Fruit fly (Drosophila melanogaster) whole organism, embryonic: ENCODE measurements around the gene CG6012.

ENCODE experiments used
- Awh ChIP-seq: fragments of 200-800 bp; sonication (Bioruptor generic); IDR thresholded peaks from 2 replicates; pipeline ENCODE4, ENCODE4 v1.3.6; 2022; ENCODE audit warnings: missing biosample characterization, missing genetic modification characterization
- CG10321 ChIP-seq: fragments of 200-800 bp; sonication (Bioruptor generic); IDR thresholded peaks from 2 replicates; pipeline ENCODE4 v1.3.6; 2022; ENCODE audit warnings: missing biosample characterization, missing genetic modification characterization
- CG8924 ChIP-seq: fragments of 200-800 bp; optimal IDR thresholded peaks from 3 replicates; lab custom pipeline; 2019; ENCODE audit warnings: missing biosample characterization, mild to moderate bottlenecking, missing genetic modification characterization, moderate library complexity
- CG8944 ChIP-seq: fragments of 200-800 bp; sonication (Bioruptor generic); optimal IDR thresholded peaks from 3 replicates; lab custom pipeline; 2016; ENCODE audit warnings: missing biosample characterization, missing genetic modification characterization
- Eip74EF ChIP-seq, 2 experiments: fragments of 200-800 bp in 1 of 2; fragments of >200 bp in 1 of 2; sonication (Bioruptor generic) in 1 of 2; optimal IDR thresholded peaks; 2 replicates each; lab custom pipeline; 2017 to 2019; ENCODE audit warnings: missing biosample characterization in 2 of 2, missing genetic modification characterization in 2 of 2, mild to moderate bottlenecking in 1 of 2, moderate library complexity in 1 of 2
- Hr3 ChIP-seq: fragments of 200-800 bp; sonication (Bioruptor generic); optimal IDR thresholded peaks from 3 replicates; lab custom pipeline; 2016; ENCODE audit warnings: missing biosample characterization, missing genetic modification characterization
- Max ChIP-seq: fragments of 200-800 bp; sonication (Bioruptor generic); optimal IDR thresholded peaks from 2 replicates; lab custom pipeline; 2016; ENCODE audit warnings: missing biosample characterization, mild to moderate bottlenecking, missing genetic modification characterization
- danr ChIP-seq: fragments of 200-800 bp; sonication (Bioruptor generic); IDR thresholded peaks from 2 replicates; pipeline ENCODE4 v1.3.6; 2022; ENCODE audit warnings: missing biosample characterization, missing genetic modification characterization
- odd ChIP-seq: fragments of 200-800 bp; sonication (Bioruptor generic); optimal IDR thresholded peaks from 2 replicates; lab custom pipeline; 2017; ENCODE audit warnings: missing biosample characterization, mild to moderate bottlenecking, missing genetic modification characterization
- toy ChIP-seq: fragments of 200-800 bp; sonication (Bioruptor generic); IDR thresholded peaks from 2 replicates; pipeline ENCODE4 v1.3.6; 2022; ENCODE audit warnings: missing biosample characterization, missing genetic modification characterization
- trem ChIP-seq: fragments of 200-800 bp; optimal IDR thresholded peaks from 3 replicates; lab custom pipeline; 2019; ENCODE audit warnings: missing biosample characterization, mild to moderate bottlenecking, missing genetic modification characterization, moderate library complexity
- ttk ChIP-seq: fragments of 200-800 bp; sonication (Bioruptor generic); IDR thresholded peaks from 2 replicates; pipeline ENCODE4 v2.1.2; 2022; ENCODE audit warnings: missing biosample characterization, missing genetic modification characterization

- TF ChIP-seq Eip74EF (GFP tag; optimal IDR thresholded peaks at IDR 0.05; lab: Kevin White, UChicago): no peak
- TF ChIP-seq trem: no peak
- no peak for TF ChIP-seq CG10321 (GFP tag; lab: Robert Waterston, UW)
- no peak for TF ChIP-seq danr
- TF ChIP-seq Hr3: no peak
- no peak for TF ChIP-seq Max (GFP tag; lab: Kevin White, UChicago)
- no peak for TF ChIP-seq odd (GFP tag; lab: Kevin White, UChicago)
- TF ChIP-seq toy (GFP tag; lab: Robert Waterston, UW): no peak
- TF ChIP-seq CG8924 (tag; lab: Kevin White, UChicago): no peak
- TF ChIP-seq Awh: no peak
- no peak for TF ChIP-seq CG8944 (GFP tag; lab: Kevin White, UChicago)
- TF ChIP-seq ttk: no peak
These were observed 24.1 kb upstream of the CG6012 start for dm6 chr2L:16885347-16885746.
